Worm (Caenorhabditis elegans) whole organism, young adult: ENCODE measurements around the gene chil-27.

ENCODE experiments used
- B0019.2 ChIP-seq: fragments of 200-800 bp; sonication (Bioruptor generic); conservative IDR thresholded peaks from 2 replicates; pipeline ENCODE4 v1.3.6; 2022; ENCODE audit warnings: missing genetic modification reagents, missing genetic modification characterization, missing compliant biosample characterization
- B0035.1 ChIP-seq: sonication (generic microtip); optimal IDR thresholded peaks from 2 replicates; lab custom pipeline; 2016; ENCODE audit warnings: missing genetic modification characterization, mild to moderate bottlenecking, missing compliant biosample characterization, missing genotype, missing genetic modification reagents
- C06A6.2 ChIP-seq: fragments of 200-800 bp; sonication (Bioruptor generic); conservative IDR thresholded peaks from 2 replicates; pipeline ENCODE4 v1.3.6; 2022; ENCODE audit warnings: missing genetic modification characterization, missing compliant biosample characterization
- D2030.7 ChIP-seq: fragments of 200-800 bp; sonication (Bioruptor generic); IDR thresholded peaks from 2 replicates; pipeline ENCODE4 v1.3.6; 2022; ENCODE audit warnings: missing genetic modification reagents, missing genetic modification characterization, missing compliant biosample characterization
- F10E7.11 ChIP-seq: sonication (generic microtip); optimal IDR thresholded peaks from 2 replicates; lab custom pipeline; 2017; ENCODE audit warnings: mild to moderate bottlenecking, missing genetic modification characterization, moderate library complexity, missing compliant biosample characterization
- F37B4.10 ChIP-seq: fragments of 200-800 bp; sonication (Bioruptor generic); IDR thresholded peaks from 2 replicates; pipeline ENCODE4 v1.3.6; 2022; ENCODE audit warnings: missing genetic modification characterization, missing compliant biosample characterization
- F57A8.1 ChIP-seq: fragments of 200-800 bp; sonication (Bioruptor generic); optimal IDR thresholded peaks from 2 replicates; lab custom pipeline; 2018; ENCODE audit warnings: mild to moderate bottlenecking, missing genetic modification characterization, moderate library complexity, missing compliant biosample characterization
- F57C9.4 ChIP-seq: sonication (generic microtip); optimal IDR thresholded peaks from 2 replicates; lab custom pipeline; 2017; ENCODE audit warnings: mild to moderate bottlenecking, missing genetic modification characterization, missing compliant biosample characterization
- T26A5.8 ChIP-seq: sonication (generic microtip); optimal IDR thresholded peaks from 2 replicates; lab custom pipeline; 2016; ENCODE audit warnings: missing genetic modification characterization, missing compliant biosample characterization
- Y53G8AR.9 ChIP-seq: fragments of 200-800 bp; sonication (Bioruptor generic); conservative IDR thresholded peaks from 2 replicates; pipeline ENCODE4 v1.3.6; 2022; ENCODE audit warnings: missing genetic modification reagents, missing genetic modification characterization, missing compliant biosample characterization
- aptf-2 ChIP-seq: fragments of 200-800 bp; sonication (Bioruptor generic); conservative IDR thresholded peaks from 2 replicates; pipeline ENCODE4 v1.3.6; 2022; ENCODE audit warnings: missing genetic modification reagents, missing genetic modification characterization, missing compliant biosample characterization
- atf-7 ChIP-seq: sonication (generic microtip); optimal IDR thresholded peaks from 2 replicates; lab custom pipeline; 2017; ENCODE audit warnings: mild to moderate bottlenecking, missing genetic modification characterization, missing compliant biosample characterization
- athp-1 ChIP-seq: sonication (generic microtip); optimal IDR thresholded peaks from 2 replicates; lab custom pipeline; 2017; ENCODE audit warnings: mild to moderate bottlenecking, missing genetic modification characterization, missing compliant biosample characterization
- attf-3 ChIP-seq: fragments of 200-800 bp; sonication (Bioruptor generic); conservative IDR thresholded peaks from 2 replicates; pipeline ENCODE4 v1.3.6; 2022; ENCODE audit warnings: missing genetic modification reagents, missing genetic modification characterization, missing compliant biosample characterization
- bed-2 ChIP-seq: fragments of 200-800 bp; sonication (Bioruptor generic); IDR thresholded peaks from 2 replicates; pipeline ENCODE4 v1.3.6; 2022; ENCODE audit warnings: missing genetic modification reagents, missing genetic modification characterization, missing compliant biosample characterization
- ccch-3 ChIP-seq: fragments of 200-800 bp; sonication (Bioruptor generic); optimal IDR thresholded peaks from 2 replicates; lab custom pipeline; 2018; ENCODE audit warnings: mild to moderate bottlenecking, missing genetic modification characterization, missing compliant biosample characterization
- ceh-100 ChIP-seq: fragments of 200-800 bp; sonication (Bioruptor generic); IDR thresholded peaks from 2 replicates; pipeline ENCODE4 v1.3.6; 2022; ENCODE audit warnings: missing genetic modification reagents, missing genetic modification characterization, missing compliant biosample characterization
- ceh-79 ChIP-seq: sonication (generic microtip); optimal IDR thresholded peaks from 2 replicates; lab custom pipeline; 2017; ENCODE audit warnings: mild to moderate bottlenecking, missing genetic modification characterization, missing compliant biosample characterization
- chd-7 ChIP-seq: sonication (generic microtip); optimal IDR thresholded peaks from 2 replicates; lab custom pipeline; 2016; ENCODE audit warnings: mild to moderate bottlenecking, missing genetic modification characterization, moderate library complexity, missing compliant biosample characterization
- dpl-1 ChIP-seq: fragments of 150-350 bp; optimal IDR thresholded peaks from 2 replicates; lab custom pipeline; 2014; ENCODE audit warnings: missing biosample characterization, missing genetic modification reagents, missing genetic modification characterization
- efl-1 ChIP-seq: fragments of 150-350 bp; optimal IDR thresholded peaks from 2 replicates; lab custom pipeline; 2014; ENCODE audit warnings: missing biosample characterization, missing genetic modification reagents, missing genetic modification characterization
- egl-18 ChIP-seq: fragments of 200-800 bp; sonication (Bioruptor generic); IDR thresholded peaks from 2 replicates; pipeline ENCODE4 v1.3.6; 2022; ENCODE audit warnings: missing genetic modification reagents, missing genetic modification characterization, missing compliant biosample characterization
- egl-44 ChIP-seq: fragments of 200-800 bp; sonication (Bioruptor generic); IDR thresholded peaks from 2 replicates; pipeline ENCODE4 v1.3.6; 2022; ENCODE audit warnings: missing genetic modification reagents, missing genetic modification characterization, missing compliant biosample characterization
- ekl-4 ChIP-seq: fragments of 200-800 bp; sonication (Bioruptor generic); IDR thresholded peaks from 2 replicates; pipeline ENCODE4 v1.3.6; 2022; ENCODE audit warnings: missing genetic modification reagents, missing genetic modification characterization, missing compliant biosample characterization
- fkh-3 ChIP-seq: sonication (generic microtip); optimal IDR thresholded peaks from 2 replicates; lab custom pipeline; 2016; ENCODE audit warnings: mild to moderate bottlenecking, missing genetic modification characterization, missing compliant biosample characterization
- him-1 ChIP-seq: sonication (generic microtip); optimal IDR thresholded peaks from 2 replicates; lab custom pipeline; 2016; ENCODE audit warnings: missing genotype, missing genetic modification reagents, missing genetic modification characterization, missing compliant biosample characterization
- hmg-1.2 ChIP-seq: fragments of 200-800 bp; sonication (Bioruptor generic); IDR thresholded peaks from 2 replicates; pipeline ENCODE4 v1.3.6; 2022; ENCODE audit warnings: missing genetic modification reagents, missing genetic modification characterization, missing compliant biosample characterization
- hsf-1 ChIP-seq: fragments of 200-800 bp; sonication (Bioruptor generic); IDR thresholded peaks from 2 replicates; pipeline ENCODE4 v1.3.6; 2022; ENCODE audit warnings: missing genetic modification reagents, missing genetic modification characterization, missing compliant biosample characterization
- madf-10 ChIP-seq: sonication (generic microtip); optimal IDR thresholded peaks from 2 replicates; lab custom pipeline; 2016; ENCODE audit warnings: mild to moderate bottlenecking, missing genetic modification characterization, missing compliant biosample characterization
- madf-3 ChIP-seq: fragments of 200-800 bp; sonication (Bioruptor generic); IDR thresholded peaks from 2 replicates; pipeline ENCODE4 v1.3.6; 2022; ENCODE audit warnings: missing genetic modification reagents, missing genetic modification characterization, missing compliant biosample characterization
- madf-6 ChIP-seq: fragments of 200-800 bp; sonication (Bioruptor generic); IDR thresholded peaks from 2 replicates; pipeline ENCODE4 v1.3.6; 2022; ENCODE audit warnings: missing genetic modification reagents, missing genetic modification characterization, missing compliant biosample characterization
- madf-8 ChIP-seq: fragments of 200-800 bp; sonication (Bioruptor generic); conservative IDR thresholded peaks from 2 replicates; pipeline ENCODE4 v1.3.6; 2022; ENCODE audit warnings: missing genetic modification reagents, missing genetic modification characterization, missing compliant biosample characterization
- nhr-179 ChIP-seq: sonication (generic microtip); optimal IDR thresholded peaks from 2 replicates; lab custom pipeline; 2016; ENCODE audit warnings: mild to moderate bottlenecking, missing genetic modification characterization, missing compliant biosample characterization
- rcor-1 ChIP-seq: fragments of 200-800 bp; sonication (Bioruptor generic); IDR thresholded peaks from 2 replicates; pipeline ENCODE4 v1.3.6; 2022; ENCODE audit warnings: missing genetic modification reagents, missing genetic modification characterization, missing compliant biosample characterization
- repo-1 ChIP-seq: sonication (generic microtip); optimal IDR thresholded peaks from 2 replicates; lab custom pipeline; 2017; ENCODE audit warnings: mild to moderate bottlenecking, missing genetic modification characterization, missing compliant biosample characterization
- sea-2 ChIP-seq: fragments of 200-800 bp; sonication (Bioruptor generic); IDR thresholded peaks from 2 replicates; pipeline ENCODE4 v1.3.6; 2022; ENCODE audit warnings: missing genetic modification characterization, missing compliant biosample characterization
- snpc-1.3 ChIP-seq: sonication (generic microtip); optimal IDR thresholded peaks from 2 replicates; lab custom pipeline; 2017; ENCODE audit warnings: missing genetic modification characterization, mild to moderate bottlenecking, missing compliant biosample characterization, antibody characterized with exemption, moderate library complexity, missing genotype, missing genetic modification reagents; ENCODE audit not compliant: insufficient read depth
- snpc-3.4 ChIP-seq: sonication (generic microtip); optimal IDR thresholded peaks from 2 replicates; lab custom pipeline; 2017; ENCODE audit warnings: missing genetic modification characterization, mild to moderate bottlenecking, missing compliant biosample characterization, antibody characterized with exemption, moderate library complexity, missing genotype, missing genetic modification reagents
- sptf-2 ChIP-seq: fragments of 200-800 bp; sonication (Bioruptor generic); optimal IDR thresholded peaks from 2 replicates; lab custom pipeline; 2018; ENCODE audit warnings: mild to moderate bottlenecking, missing genetic modification characterization, missing compliant biosample characterization
- tbx-9 ChIP-seq: sonication (generic microtip); optimal IDR thresholded peaks from 2 replicates; lab custom pipeline; 2016; ENCODE audit warnings: borderline replicate concordance, missing genetic modification characterization, inconsistent platforms, missing compliant biosample characterization
- tlf-1 ChIP-seq: fragments of 200-800 bp; sonication (Bioruptor generic); optimal IDR thresholded peaks from 2 replicates; lab custom pipeline; 2018; ENCODE audit warnings: mild to moderate bottlenecking, missing genetic modification characterization, missing compliant biosample characterization
- unc-130 ChIP-seq: sonication (generic microtip); optimal IDR thresholded peaks from 2 replicates; lab custom pipeline; 2016; ENCODE audit warnings: missing genetic modification reagents, missing genetic modification characterization, missing compliant biosample characterization
- zfh-2 ChIP-seq: fragments of 200-800 bp; sonication (Bioruptor generic); conservative IDR thresholded peaks from 2 replicates; pipeline ENCODE4 v1.3.6; 2022; ENCODE audit warnings: missing genetic modification reagents, missing genetic modification characterization, missing compliant biosample characterization
- ztf-3 ChIP-seq: fragments of 200-800 bp; sonication (Bioruptor generic); optimal IDR thresholded peaks from 2 replicates; lab custom pipeline; 2018; ENCODE audit warnings: mild to moderate bottlenecking, missing genetic modification characterization, missing compliant biosample characterization

The chil-27 gene

ce11 chrII:9521570-9521969 is 43.9 kb downstream of the chil-27 start, which contains the start of gene sra-1:
Gene sra-1 (minus strand): TSS chrII:9521670.
- TF ChIP-seq atf-7 (tag; lab: Kevin White, UChicago) (no peak), snpc-1.3 (tag; lab: Kevin White, UChicago) (no peak), C06A6.2 (GFP tag; lab: Robert Waterston, UW) (no peak), F37B4.10 (GFP tag; lab: Robert Waterston, UW) (no peak), B0035.1 (no peak), chd-7 (tag; lab: Kevin White, UChicago) (no peak), tbx-9 (tag; lab: Kevin White, UChicago) (no peak), sea-2 (GFP tag; lab: Robert Waterston, UW) (no peak), D2030.7 (GFP tag; lab: Robert Waterston, UW) (no peak), F57C9.4 (tag; lab: Kevin White, UChicago) (no peak), sptf-2 (GFP tag; lab: Kevin White, UChicago) (no peak), madf-6 (GFP tag; lab: Robert Waterston, UW) (no peak), nhr-179 (tag; lab: Kevin White, UChicago) (no peak), ztf-3 (GFP tag; lab: Kevin White, UChicago) (no peak), Y53G8AR.9 (GFP tag; lab: Robert Waterston, UW) (no peak), ccch-3 (GFP tag; lab: Kevin White, UChicago) (no peak), athp-1 (tag; lab: Kevin White, UChicago) (no peak), aptf-2 (no peak), T26A5.8 (tag; lab: Kevin White, UChicago) (no peak)
- TF ChIP-seq, all 124 proteins: peak for 0

- TF ChIP-seq madf-8: no peak
- no peak for TF ChIP-seq fkh-3
- no peak for TF ChIP-seq hmg-1.2 (GFP tag; lab: Robert Waterston, UW)
- TF ChIP-seq atf-7 (tag; lab: Kevin White, UChicago): no peak
- no peak for TF ChIP-seq ztf-3 (GFP tag; lab: Kevin White, UChicago)
- TF ChIP-seq bed-2: no peak
- TF ChIP-seq ekl-4 (GFP tag; lab: Robert Waterston, UW): no peak
- no peak for TF ChIP-seq repo-1 (tag; lab: Kevin White, UChicago)
- no peak for TF ChIP-seq attf-3 (GFP tag; lab: Robert Waterston, UW)
- TF ChIP-seq snpc-1.3 (tag; lab: Kevin White, UChicago): no peak
- TF ChIP-seq ceh-100 (GFP tag; lab: Robert Waterston, UW): no peak
- no peak for TF ChIP-seq B0035.1
- no peak for TF ChIP-seq F10E7.11
- TF ChIP-seq zfh-2 (GFP tag; lab: Robert Waterston, UW): no peak
- no peak for TF ChIP-seq dpl-1 (GFP tag; lab: Kevin White, UChicago)
- TF ChIP-seq F57A8.1 (GFP tag; lab: Kevin White, UChicago): no peak
- TF ChIP-seq, all 124 proteins: peak for 0
These were observed 45.3 kb downstream of the chil-27 start, which contains the start of gene AH6.17 for ce11 chrII:9522986-9523385. Gene AH6.17 (plus strand): TSS chrII:9523170.

ce11 chrII:9523539-9524224 is 46.0 kb downstream of the chil-27 start, which contains the start of gene mex-6:
Gene mex-6 (plus strand): TSS chrII:9524174.
- TF ChIP-seq snpc-3.4 (peak; percentile 58), attf-3 (GFP tag; lab: Robert Waterston, UW) (peak; percentile 45; the same call in 1 of the 2 replicates), sea-2 (GFP tag; lab: Robert Waterston, UW) (no peak), him-1 (tag; lab: Kevin White, UChicago) (peak; percentile 53), ceh-79 (tag; lab: Kevin White, UChicago) (no peak), B0019.2 (GFP tag; lab: Robert Waterston, UW) (0 out of 2 replicates have a peak, but pooled peaks have one; percentile 57), hsf-1 (GFP tag; lab: Robert Waterston, UW) (peak; percentile 66; the same call in 1 of the 2 replicates), egl-44 (GFP tag; lab: Robert Waterston, UW) (no peak), madf-3 (GFP tag; lab: Robert Waterston, UW) (peak; percentile 42; the same call in 1 of the 2 replicates), unc-130 (GFP tag; lab: Kevin White, UChicago) (peak; percentile 52), madf-10 (tag; lab: Kevin White, UChicago) (no peak), efl-1 (GFP tag; lab: Kevin White, UChicago) (peak; percentile 95), atf-7 (tag; lab: Kevin White, UChicago) (no peak), F57C9.4 (tag; lab: Kevin White, UChicago) (no peak), rcor-1 (GFP tag; lab: Robert Waterston, UW) (peak; percentile 52; the same call in 1 of the 2 replicates), madf-8 (peak; percentile 92), tlf-1 (GFP tag; lab: Kevin White, UChicago) (peak; percentile 32), snpc-1.3 (tag; lab: Kevin White, UChicago) (peak; percentile 49), egl-18 (GFP tag; lab: Robert Waterston, UW) (no peak)
